Fruit fly (Drosophila melanogaster) Kc167 (cell line): ENCODE measurements around the gene Glut4EF.

Experiments
- h ChIP-seq: fragments of >200 bp; optimal IDR thresholded peaks from 3 replicates; lab custom pipeline; 2018; ENCODE audit warnings: missing external identifiers
- insv ChIP-seq: fragments of >200 bp; optimal IDR thresholded peaks from 3 replicates; lab custom pipeline; 2018; ENCODE audit warnings: missing external identifiers
- ttk ChIP-seq: sonication (Bioruptor generic); optimal IDR thresholded peaks from 2 replicates; lab custom pipeline; 2017; ENCODE audit warnings: missing external identifiers

- TF ChIP-seq h (lab: Kevin White, UChicago): no peak
- no peak for TF ChIP-seq ttk (lab: Kevin White, UChicago)
- no peak for TF ChIP-seq insv (lab: Kevin White, UChicago)
These were observed 5.7 kb upstream of the Glut4EF start for dm6 chr3R:9868538-9869398.
